Fruit fly (Drosophila melanogaster) whole organism, wandering third instar larva: ENCODE measurements around the gene CG9135.
A peak's percentile ranks its signal among the peaks of the same experiment; 100 is the strongest.

Experiments used
- Abd-B ChIP-seq: fragments of >200 bp; optimal IDR thresholded peaks from 2 replicates; lab custom pipeline; 2017; ENCODE audit warnings: missing biosample characterization, missing genetic modification characterization
- CG32264 ChIP-seq: fragments of 200-800 bp; sonication (Bioruptor generic); optimal IDR thresholded peaks from 2 replicates; lab custom pipeline; 2016; ENCODE audit warnings: missing biosample characterization, missing genetic modification characterization
- CG9705 ChIP-seq: fragments of 200-800 bp; sonication (Bioruptor generic); optimal IDR thresholded peaks from 2 replicates; lab custom pipeline; 2018; ENCODE audit warnings: missing biosample characterization, mild to moderate bottlenecking, missing genetic modification characterization
- CrebA ChIP-seq: fragments of 200-800 bp; sonication (Bioruptor generic); optimal IDR thresholded peaks from 2 replicates; lab custom pipeline; 2016; ENCODE audit warnings: missing biosample characterization, mild to moderate bottlenecking, missing genetic modification characterization, borderline replicate concordance
- Dfd ChIP-seq: fragments of >200 bp; optimal IDR thresholded peaks from 2 replicates; lab custom pipeline; 2017; ENCODE audit warnings: missing biosample characterization, missing genetic modification characterization
- Dif ChIP-seq: fragments of 200-275, 200-300 bp; sonication (Bioruptor generic); optimal IDR thresholded peaks from 2 replicates; lab custom pipeline; 2018; ENCODE audit warnings: missing biosample characterization, missing genetic modification characterization; ENCODE audit not compliant: partially characterized antibody
- GATAd ChIP-seq: sonication (Bioruptor generic); optimal IDR thresholded peaks from 2 replicates; lab custom pipeline; 2016; ENCODE audit warnings: missing biosample characterization, missing genetic modification characterization
- HLH106 ChIP-seq: fragments of 200-800 bp; optimal IDR thresholded peaks from 3 replicates; lab custom pipeline; 2019; ENCODE audit warnings: missing biosample characterization, mild to moderate bottlenecking, missing genetic modification characterization, moderate library complexity
- Hnf4 ChIP-seq: fragments of 200-800 bp; sonication (Bioruptor generic); optimal IDR thresholded peaks from 2 replicates; lab custom pipeline; 2016; ENCODE audit warnings: missing biosample characterization, mild to moderate bottlenecking, missing genetic modification characterization
- Hr78 ChIP-seq: fragments of >200 bp; optimal IDR thresholded peaks from 2 replicates; lab custom pipeline; 2017; ENCODE audit warnings: missing biosample characterization, missing genetic modification characterization
- Hr83 ChIP-seq: fragments of 200-300 bp; sonication (Bioruptor generic); optimal IDR thresholded peaks from 2 replicates; lab custom pipeline; 2016; ENCODE audit warnings: missing biosample characterization, mild to moderate bottlenecking, missing genetic modification characterization, moderate library complexity; ENCODE audit not compliant: poor library complexity, severe bottlenecking
- Jra ChIP-seq: sonication (Bioruptor generic); optimal IDR thresholded peaks from 2 replicates; lab custom pipeline; 2016; ENCODE audit warnings: missing biosample characterization, missing genetic modification characterization
- Mio ChIP-seq: sonication (Bioruptor generic); optimal IDR thresholded peaks from 2 replicates; lab custom pipeline; 2016; ENCODE audit warnings: missing biosample characterization, missing genetic modification characterization
- Myc ChIP-seq: fragments of >200 bp; optimal IDR thresholded peaks from 2 replicates; lab custom pipeline; 2017
- N ChIP-seq: fragments of >200 bp; optimal IDR thresholded peaks from 2 replicates; lab custom pipeline; 2018; ENCODE audit warnings: missing biosample characterization, missing external identifiers, missing genetic modification characterization
- OdsH ChIP-seq: fragments of 200-800 bp; sonication (Bioruptor generic); optimal IDR thresholded peaks from 2 replicates; lab custom pipeline; 2016; ENCODE audit warnings: missing biosample characterization, mild to moderate bottlenecking, missing genetic modification characterization
- Rel ChIP-seq, 2 experiments: fragments of 200-800 bp; sonication (Bioruptor generic) in 1 of 2; optimal IDR thresholded peaks; 2 replicates in 1 of 2; 3 replicates in 1 of 2; lab custom pipeline; 2016 to 2019; ENCODE audit warnings: mild to moderate bottlenecking in 2 of 2, missing biosample characterization in 2 of 2, missing genetic modification characterization in 2 of 2, moderate library complexity in 1 of 2
- Sp1 ChIP-seq: fragments of 200-800 bp; sonication (Bioruptor generic); optimal IDR thresholded peaks from 3 replicates; lab custom pipeline; 2019; ENCODE audit warnings: missing biosample characterization, mild to moderate bottlenecking, missing genetic modification characterization, moderate library complexity
- Vsx2 ChIP-seq: fragments of 200-300, 225-300 bp; sonication (Bioruptor generic); optimal IDR thresholded peaks from 2 replicates; lab custom pipeline; 2018; ENCODE audit warnings: missing biosample characterization, missing genetic modification characterization; ENCODE audit not compliant: partially characterized antibody
- br ChIP-seq: fragments of 200-800 bp; sonication (Bioruptor generic); optimal IDR thresholded peaks from 2 replicates; lab custom pipeline; 2016; ENCODE audit warnings: missing biosample characterization, missing genetic modification characterization
- brk ChIP-seq: fragments of 200-800 bp; sonication (Bioruptor generic); optimal IDR thresholded peaks from 2 replicates; lab custom pipeline; 2016; ENCODE audit warnings: missing biosample characterization, mild to moderate bottlenecking, missing genetic modification characterization
- dl ChIP-seq, 2 experiments: fragments of 175-275, 200-275 bp in 1 of 2; fragments of 200-275 bp in 1 of 2; sonication (Bioruptor generic); optimal IDR thresholded peaks; lab custom pipeline; 2018; ENCODE audit warnings: mild to moderate bottlenecking in 2 of 2, missing biosample characterization in 2 of 2, missing genetic modification characterization in 2 of 2, moderate library complexity in 2 of 2; ENCODE audit not compliant: partially characterized antibody in 2 of 2, insufficient read depth in 1 of 2
- dmrt93B ChIP-seq: fragments of 200-800 bp; sonication (Bioruptor generic); optimal IDR thresholded peaks from 2 replicates; lab custom pipeline; 2018; ENCODE audit warnings: missing biosample characterization, mild to moderate bottlenecking, missing genetic modification characterization
- dsf ChIP-seq: sonication (Bioruptor generic); optimal IDR thresholded peaks from 2 replicates; lab custom pipeline; 2016; ENCODE audit warnings: missing biosample characterization, missing genetic modification characterization, borderline replicate concordance
- foxo ChIP-seq, 2 experiments: fragments of 200-800 bp; sonication (Bioruptor generic); optimal IDR thresholded peaks; 2 replicates in 1 of 2; 3 replicates in 1 of 2; lab custom pipeline; 2016 to 2017; ENCODE audit warnings: missing biosample characterization in 2 of 2, missing genetic modification characterization in 2 of 2
- fru ChIP-seq: fragments of 200-800 bp; sonication (Bioruptor generic); optimal IDR thresholded peaks from 3 replicates; lab custom pipeline; 2016; ENCODE audit warnings: missing biosample characterization, mild to moderate bottlenecking, missing genetic modification characterization
- h ChIP-seq: fragments of 200-800 bp; sonication (Bioruptor generic); optimal IDR thresholded peaks from 3 replicates; lab custom pipeline; 2016; ENCODE audit warnings: missing biosample characterization, mild to moderate bottlenecking, missing genetic modification characterization
- jim ChIP-seq: fragments of 175-275, 200-325 bp; sonication (Bioruptor generic); optimal IDR thresholded peaks from 2 replicates; lab custom pipeline; 2016; ENCODE audit warnings: missing biosample characterization, mild to moderate bottlenecking, missing genetic modification characterization
- lola ChIP-seq: fragments of >200 bp; optimal IDR thresholded peaks from 2 replicates; lab custom pipeline; 2017; ENCODE audit warnings: missing biosample characterization, missing genetic modification characterization
- pan ChIP-seq: fragments of >200 bp; optimal IDR thresholded peaks from 2 replicates; lab custom pipeline; 2017
- psq ChIP-seq: fragments of 200-800 bp; sonication (Bioruptor generic); optimal IDR thresholded peaks from 3 replicates; lab custom pipeline; 2017; ENCODE audit warnings: missing biosample characterization, mild to moderate bottlenecking, missing genetic modification characterization, moderate library complexity
- rgr ChIP-seq: fragments of 200-800 bp; sonication (Bioruptor generic); optimal IDR thresholded peaks from 3 replicates; lab custom pipeline; 2016; ENCODE audit warnings: missing biosample characterization, mild to moderate bottlenecking, missing genetic modification characterization
- sage ChIP-seq: fragments of 200-800 bp; sonication (Bioruptor generic); optimal IDR thresholded peaks from 2 replicates; lab custom pipeline; 2016; ENCODE audit warnings: missing biosample characterization, mild to moderate bottlenecking, missing genetic modification characterization
- sv ChIP-seq: fragments of 200-800 bp; sonication (Bioruptor generic); optimal IDR thresholded peaks from 3 replicates; lab custom pipeline; 2016; ENCODE audit warnings: missing biosample characterization, missing genetic modification characterization
- tai ChIP-seq: sonication (Bioruptor generic); optimal IDR thresholded peaks from 2 replicates; lab custom pipeline; 2016; ENCODE audit warnings: missing biosample characterization, missing genetic modification characterization
- usp ChIP-seq: fragments of >200 bp; optimal IDR thresholded peaks from 2 replicates; lab custom pipeline; 2017; ENCODE audit warnings: missing biosample characterization, missing genetic modification characterization

CG9135 gene

DNA sequence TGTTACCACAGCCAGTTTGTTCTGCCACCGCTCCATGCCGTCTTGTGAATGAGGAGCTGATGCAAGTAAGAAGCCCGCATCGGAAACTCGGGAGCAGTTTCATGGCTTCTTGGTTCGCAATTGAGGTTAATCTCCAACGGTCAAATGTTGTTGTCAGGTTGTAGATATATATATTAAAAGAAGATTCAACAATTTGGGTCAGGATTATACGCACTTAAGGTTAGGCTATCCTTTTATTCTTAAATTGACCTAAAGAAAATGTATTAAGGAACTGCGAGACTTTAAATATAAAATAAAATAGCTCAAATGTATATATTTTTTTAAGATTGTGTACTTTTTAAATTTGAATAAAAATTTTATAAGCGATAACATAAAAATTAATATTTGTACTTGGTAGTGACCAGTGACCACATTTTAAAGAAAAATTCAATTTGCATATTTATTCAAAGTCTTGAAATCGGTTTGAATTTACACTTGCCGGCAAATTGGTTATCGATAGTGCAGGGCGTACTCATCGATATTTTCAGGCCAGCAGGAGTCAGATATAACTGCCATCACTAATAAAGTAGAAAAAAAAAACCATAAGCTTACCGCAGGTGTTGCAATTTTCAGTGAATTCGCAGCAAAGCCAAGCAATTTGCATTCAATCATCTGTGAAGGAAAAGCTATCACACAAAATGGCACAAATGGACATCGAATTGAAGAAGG is 18.1 kb downstream of the CG9135 start, which contains the start of the genes CG9150 and Pfdn1:
Gene CG9150, minus strand, starts transcription at position 51 of the 708 bp plus-strand sequence.
Gene Pfdn1, plus strand, starts transcription at position 536 of the 708 bp plus-strand sequence.
- no peak for TF ChIP-seq CrebA (GFP tag; lab: Kevin White, UChicago)
- TF ChIP-seq Vsx2 (GFP tag; lab: Kevin White, UChicago): no peak
- TF ChIP-seq sage (GFP tag; lab: Kevin White, UChicago): no peak
- no peak for TF ChIP-seq Abd-B (GFP tag; lab: Kevin White, UChicago)
- TF ChIP-seq Dif (GFP tag; lab: Kevin White, UChicago): no peak
- TF ChIP-seq brk (GFP tag; lab: Kevin White, UChicago): no peak
- TF ChIP-seq Jra (GFP tag; lab: Kevin White, UChicago): no peak
- no peak for TF ChIP-seq Dfd
- TF ChIP-seq N (GFP tag; lab: Kevin White, UChicago): no peak
- TF ChIP-seq Hnf4 (GFP tag; lab: Kevin White, UChicago): peak; percentile 33
- TF ChIP-seq foxo (GFP tag; optimal IDR thresholded peaks at IDR 0.05; lab: Kevin White, UChicago): no peak
- TF ChIP-seq GATAd (GFP tag; lab: Kevin White, UChicago): no peak
- no peak for TF ChIP-seq rgr (GFP tag; lab: Kevin White, UChicago)
- TF ChIP-seq Hr83: peak; percentile 71
- no peak for TF ChIP-seq HLH106
- no peak for TF ChIP-seq dmrt93B (GFP tag; lab: Kevin White, UChicago)
- no peak for TF ChIP-seq Rel (GFP tag; optimal IDR thresholded peaks at IDR 0.05; lab: Kevin White, UChicago)
- no peak for TF ChIP-seq Rel (tag; optimal IDR thresholded peaks at IDR 0.05; lab: Kevin White, UChicago)
- TF ChIP-seq h (GFP tag; lab: Kevin White, UChicago): peak; percentile 11
- TF ChIP-seq br: no peak
- no peak for TF ChIP-seq Mio (GFP tag; lab: Kevin White, UChicago)
- TF ChIP-seq fru (GFP tag; lab: Kevin White, UChicago): no peak
- no peak for TF ChIP-seq Hr78 (GFP tag; lab: Kevin White, UChicago)

DNA sequence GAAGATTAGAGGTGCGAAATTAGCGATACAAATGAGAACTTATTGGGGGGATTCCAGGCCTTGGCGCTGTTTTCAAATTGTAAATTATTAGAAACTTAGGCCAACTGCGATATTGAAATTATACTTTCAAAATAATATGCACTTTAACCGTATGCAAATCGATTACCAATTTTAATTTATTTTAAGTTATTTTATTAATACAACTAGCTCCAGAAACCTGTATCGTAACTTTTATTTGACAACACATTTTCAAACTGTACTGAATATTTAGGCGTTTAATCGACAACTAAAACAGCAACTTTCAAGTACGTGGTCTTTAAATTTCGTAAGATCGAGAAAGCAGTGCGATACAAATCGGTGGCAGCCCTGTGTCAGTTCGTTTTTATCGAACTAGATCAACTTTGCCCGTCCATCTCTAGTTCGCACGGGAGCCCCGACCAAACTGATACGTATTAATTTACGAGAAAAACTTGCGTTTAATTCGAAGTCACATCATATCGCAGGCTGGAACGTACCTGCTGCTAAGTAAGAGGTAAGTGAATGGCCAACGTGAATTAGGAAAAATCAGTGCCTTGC is 20.1 kb downstream of the CG9135 start, which contains the start of the genes CG9154 and Kr-h2:
Gene CG9154, minus strand, starts transcription at position 31 of the 576 bp plus-strand sequence.
Gene Kr-h2, plus strand, starts transcription at position 335 of the 576 bp plus-strand sequence.
- TF ChIP-seq Dfd: no peak
- no peak for TF ChIP-seq tai (GFP tag; lab: Kevin White, UChicago)
- peak; percentile 37 for TF ChIP-seq br
- no peak for TF ChIP-seq lola (GFP tag; lab: Kevin White, UChicago)
- TF ChIP-seq fru (GFP tag; lab: Kevin White, UChicago): peak; percentile 49
- no peak for TF ChIP-seq sage (GFP tag; lab: Kevin White, UChicago)
- TF ChIP-seq Jra (GFP tag; lab: Kevin White, UChicago): peak; percentile 11
- TF ChIP-seq dsf (GFP tag; lab: Kevin White, UChicago): peak; percentile 22
- peak; percentile 24 for TF ChIP-seq CG9705 (GFP tag; lab: Kevin White, UChicago)
- TF ChIP-seq brk (GFP tag; lab: Kevin White, UChicago): no peak
- TF ChIP-seq OdsH (GFP tag; lab: Kevin White, UChicago): no peak
- no peak for TF ChIP-seq Rel (GFP tag; optimal IDR thresholded peaks at IDR 0.05; lab: Kevin White, UChicago)
- peak; percentile 57 for TF ChIP-seq Rel (tag; optimal IDR thresholded peaks at IDR 0.05; lab: Kevin White, UChicago)
- peak; percentile 59 for TF ChIP-seq Sp1 (GFP tag; lab: Kevin White, UChicago)
- peak; percentile 5 for TF ChIP-seq Hnf4 (GFP tag; lab: Kevin White, UChicago)
- TF ChIP-seq Hr83: no peak
- peak; percentile 4 for TF ChIP-seq sv
- TF ChIP-seq Myc (lab: Kevin White, UChicago): peak; percentile 49
- no peak for TF ChIP-seq pan (lab: Kevin White, UChicago)
- TF ChIP-seq usp (GFP tag; lab: Kevin White, UChicago): no peak
- no peak for TF ChIP-seq Mio (GFP tag; lab: Kevin White, UChicago)
- TF ChIP-seq h (GFP tag; lab: Kevin White, UChicago): peak; percentile 28
- TF ChIP-seq psq (GFP tag; lab: Kevin White, UChicago): peak; percentile 35
- TF ChIP-seq HLH106: peak; percentile 70
- TF ChIP-seq dl (GFP tag; optimal IDR thresholded peaks at IDR 0.05; lab: Kevin White, UChicago; ENCODE audit: insufficient read depth in 1 of 2, partially characterized antibody in 2 of 2): no peak
- TF ChIP-seq CG32264 (GFP tag; lab: Kevin White, UChicago): no peak
- peak in 1 of 2 experiments; percentile 36 for TF ChIP-seq foxo (GFP tag; optimal IDR thresholded peaks at IDR 0.05; lab: Kevin White, UChicago)
- TF ChIP-seq jim: no peak
- TF ChIP-seq rgr (GFP tag; lab: Kevin White, UChicago): peak; percentile 12
- TF ChIP-seq Vsx2 (GFP tag; lab: Kevin White, UChicago): no peak
- no peak for TF ChIP-seq Dif (GFP tag; lab: Kevin White, UChicago)
